Worm (Caenorhabditis elegans) whole organism, L2 larva: ENCODE results near the gene srw-89.

Experiments used
- C34F6.9 ChIP-seq: fragments of 150-350 bp; optimal IDR thresholded peaks from 2 replicates; lab custom pipeline; 2014; ENCODE audit warnings: missing biosample characterization, missing genetic modification characterization
- aly-2 ChIP-seq: fragments of 150-350 bp; optimal IDR thresholded peaks from 2 replicates; lab custom pipeline; 2014; ENCODE audit warnings: missing biosample characterization, missing genetic modification characterization
- ztf-11 ChIP-seq: sonication (generic microtip); optimal IDR thresholded peaks from 2 replicates; lab custom pipeline; 2017; ENCODE audit warnings: missing biosample characterization, missing genetic modification characterization

DNA sequence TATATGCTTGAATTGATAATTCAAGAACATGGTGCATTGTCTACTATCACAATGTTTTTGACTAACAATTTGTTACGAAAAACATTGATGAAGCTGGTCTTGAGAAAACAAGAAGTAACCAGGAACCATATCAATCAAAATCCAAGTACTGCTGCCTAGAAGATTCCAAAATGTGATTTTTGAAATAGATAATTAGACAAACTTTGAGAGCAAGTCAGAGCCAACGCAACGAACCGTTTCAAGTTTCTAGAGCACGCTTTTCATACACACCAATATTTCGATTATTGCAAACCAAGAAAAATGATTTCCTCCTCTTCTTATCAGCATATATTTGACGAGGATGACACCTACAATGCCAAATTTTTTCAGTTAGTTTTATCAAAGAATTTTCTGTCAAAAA lies at the start of gene srw-89:
- TF ChIP-seq C34F6.9 (tag; lab: Kevin White, UChicago) (no peak), ztf-11 (tag; lab: Kevin White, UChicago) (no peak), aly-2 (no peak)
